Worm (Caenorhabditis elegans) whole organism, L3 larva: Measurements from ENCODE around the gene K07D4.6.
A peak's percentile ranks its signal among the peaks of the same experiment; 100 is the strongest.

ENCODE experiments used
- ama-1 ChIP-seq: fragments of 150-350 bp; optimal IDR thresholded peaks from 2 replicates; lab custom pipeline; 2018
- ceh-16 ChIP-seq: sonication (generic microtip); optimal IDR thresholded peaks from 2 replicates; lab custom pipeline; 2017; ENCODE audit warnings: missing biosample characterization, missing genetic modification characterization
- ceh-28 ChIP-seq: fragments of 150-350 bp; optimal IDR thresholded peaks from 2 replicates; lab custom pipeline; 2014; ENCODE audit warnings: missing biosample characterization, missing genetic modification reagents, missing genetic modification characterization
- daf-12 ChIP-seq: fragments of 150-350 bp; optimal IDR thresholded peaks from 2 replicates; lab custom pipeline; 2014; ENCODE audit warnings: missing biosample characterization, missing genetic modification reagents, missing genetic modification characterization
- elt-1 ChIP-seq: fragments of 150-350 bp; optimal IDR thresholded peaks from 2 replicates; lab custom pipeline; 2014; ENCODE audit warnings: missing biosample characterization, missing genetic modification characterization
- elt-2 ChIP-seq: sonication (generic microtip); optimal IDR thresholded peaks from 2 replicates; lab custom pipeline; 2016; ENCODE audit warnings: missing genetic modification reagents, mild to moderate bottlenecking, missing genetic modification characterization, missing compliant biosample characterization
- elt-3 ChIP-seq, 3 experiments: fragments of 150-350 bp in 1 of 3; sonication (generic microtip) in 2 of 3; optimal IDR thresholded peaks; 2 replicates in 2 of 3; 4 replicates in 1 of 3; lab custom pipeline; 2014 to 2017; ENCODE audit warnings: missing biosample characterization in 3 of 3, missing genetic modification characterization in 3 of 3
- eor-1 ChIP-seq, 2 experiments: fragments of 150-350 bp; optimal IDR thresholded peaks; 2 replicates each; lab custom pipeline; 2014 to 2018; ENCODE audit warnings: missing biosample characterization in 2 of 2, missing genetic modification characterization in 2 of 2
- fkh-10 ChIP-seq: sonication (generic microtip); optimal IDR thresholded peaks from 2 replicates; lab custom pipeline; 2017; ENCODE audit warnings: missing biosample characterization, missing genetic modification reagents, missing genetic modification characterization
- fkh-2 ChIP-seq: fragments of 150-350 bp; optimal IDR thresholded peaks from 2 replicates; lab custom pipeline; 2014; ENCODE audit warnings: missing biosample characterization, missing genetic modification reagents, missing genetic modification characterization
- jun-1 ChIP-seq: fragments of 150-350 bp; optimal IDR thresholded peaks from 2 replicates; lab custom pipeline; 2014; ENCODE audit warnings: missing biosample characterization, missing genetic modification reagents, missing genetic modification characterization
- lin-15B ChIP-seq: fragments of 150-350 bp; optimal IDR thresholded peaks from 2 replicates; lab custom pipeline; 2014; ENCODE audit warnings: missing biosample characterization, missing genetic modification characterization
- lin-39 ChIP-seq: fragments of 150-350 bp; optimal IDR thresholded peaks from 2 replicates; lab custom pipeline; 2018; ENCODE audit warnings: missing biosample characterization, missing genetic modification reagents, missing genetic modification characterization
- mdl-1 ChIP-seq: fragments of 150-350 bp; optimal IDR thresholded peaks from 2 replicates; lab custom pipeline; 2014; ENCODE audit warnings: missing biosample characterization, missing genetic modification characterization
- nhr-11 ChIP-seq: fragments of 150-350 bp; optimal IDR thresholded peaks from 2 replicates; lab custom pipeline; 2014; ENCODE audit warnings: missing biosample characterization, missing genetic modification characterization
- nhr-12 ChIP-seq: fragments of 150-350 bp; optimal IDR thresholded peaks from 2 replicates; lab custom pipeline; 2014; ENCODE audit warnings: missing biosample characterization, missing genetic modification characterization
- nhr-25 ChIP-seq: sonication (generic microtip); optimal IDR thresholded peaks from 2 replicates; lab custom pipeline; 2017; ENCODE audit warnings: missing biosample characterization, missing genetic modification characterization
- nhr-28 ChIP-seq: fragments of 150-350 bp; optimal IDR thresholded peaks from 2 replicates; lab custom pipeline; 2014; ENCODE audit warnings: missing biosample characterization, missing genetic modification characterization
- nhr-67 ChIP-seq: fragments of 150-350 bp; optimal IDR thresholded peaks from 2 replicates; lab custom pipeline; 2014; ENCODE audit warnings: missing biosample characterization, missing genetic modification characterization
- nhr-77 ChIP-seq: fragments of 150-350 bp; optimal IDR thresholded peaks from 2 replicates; lab custom pipeline; 2014; ENCODE audit warnings: missing biosample characterization, missing genetic modification characterization
- pha-4 ChIP-seq: fragments of 150-350 bp; optimal IDR thresholded peaks from 2 replicates; lab custom pipeline; 2014; ENCODE audit warnings: missing biosample characterization, missing genetic modification reagents, missing genetic modification characterization
- pqm-1 ChIP-seq: fragments of 150-350 bp; optimal IDR thresholded peaks from 2 replicates; lab custom pipeline; 2017; ENCODE audit warnings: missing biosample characterization, missing genetic modification characterization, inconsistent platforms
- sea-2 ChIP-seq: fragments of 150-350 bp; sonication (generic microtip); optimal IDR thresholded peaks from 4 replicates; lab custom pipeline; 2014; ENCODE audit warnings: missing biosample characterization, missing genetic modification reagents, missing genetic modification characterization
- snpc-4 ChIP-seq: fragments of 150-350 bp; optimal IDR thresholded peaks from 2 replicates; lab custom pipeline; 2014; ENCODE audit warnings: missing biosample characterization, missing genetic modification characterization
- tbx-2 ChIP-seq: sonication (generic microtip); optimal IDR thresholded peaks from 2 replicates; lab custom pipeline; 2016; ENCODE audit warnings: mild to moderate bottlenecking, missing genetic modification characterization, missing compliant biosample characterization
- unc-39 ChIP-seq: sonication (generic microtip); optimal IDR thresholded peaks from 4 replicates; lab custom pipeline; 2017; ENCODE audit warnings: missing biosample characterization, missing genetic modification characterization
- zag-1 ChIP-seq: fragments of 150-350 bp; optimal IDR thresholded peaks from 2 replicates; lab custom pipeline; 2014; ENCODE audit warnings: missing biosample characterization, missing genetic modification characterization
- ztf-11 ChIP-seq: fragments of 150-350 bp; optimal IDR thresholded peaks from 2 replicates; lab custom pipeline; 2014; ENCODE audit warnings: missing biosample characterization, missing genetic modification characterization
- ztf-4 ChIP-seq: fragments of 150-350 bp; optimal IDR thresholded peaks from 2 replicates; lab custom pipeline; 2014; ENCODE audit warnings: missing biosample characterization, missing genetic modification characterization

The K07D4.6 gene

DNA sequence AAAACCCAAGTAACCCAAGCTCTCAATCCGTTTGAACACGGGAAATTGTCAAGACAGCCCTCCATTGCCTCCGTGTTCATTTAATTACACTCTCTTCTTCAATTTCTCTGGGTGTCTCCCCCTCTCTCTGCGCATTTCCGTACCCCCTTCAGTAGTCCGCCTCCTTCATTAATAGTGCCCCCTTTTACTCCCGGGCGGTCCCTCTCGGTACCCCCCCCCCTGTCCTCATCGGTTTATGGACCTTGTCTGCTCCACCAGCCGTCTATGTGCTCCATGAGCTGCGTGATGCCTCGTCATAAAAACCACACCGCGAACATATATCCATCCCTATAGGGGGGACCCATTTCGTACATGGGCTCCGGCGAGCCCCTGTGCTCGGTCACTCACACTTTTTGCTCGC lies 19.0 kb downstream of the K07D4.6 start:
- TF ChIP-seq lin-39 (tag; lab: Kevin White, UChicago), result peak; percentile 34
- no peak for TF ChIP-seq nhr-11 (tag; lab: Kevin White, UChicago)

DNA sequence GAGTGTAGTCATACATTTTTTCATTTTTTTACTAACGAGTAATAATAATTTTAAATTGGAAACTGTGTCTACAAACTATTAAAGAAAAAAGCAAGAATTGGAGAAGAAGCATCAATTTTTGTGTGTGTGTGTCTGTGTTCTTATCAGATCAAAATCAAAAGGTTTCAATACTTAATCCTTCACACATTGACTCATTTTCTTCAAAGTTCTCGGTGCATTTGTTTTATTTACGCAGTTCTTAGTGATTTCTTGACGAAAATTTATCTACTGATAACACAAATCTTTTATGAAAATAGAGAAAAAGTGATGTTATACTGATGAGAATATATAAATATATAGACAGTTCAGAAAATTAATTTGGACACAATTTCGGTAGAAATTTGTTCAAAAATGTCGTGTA lies 22.5 kb downstream of the K07D4.6 start, which contains the start of gene clc-22:
TSS of gene clc-22 (minus strand) at position 71 of the 400 bp plus-strand sequence.
- TF ChIP-seq elt-2 (tag; lab: Kevin White, UChicago) (peak; percentile 53), pqm-1 (tag; lab: Kevin White, UChicago) (peak; percentile 47), nhr-12 (no peak)
- TF ChIP-seq, all 47 proteins: peak for 2

DNA sequence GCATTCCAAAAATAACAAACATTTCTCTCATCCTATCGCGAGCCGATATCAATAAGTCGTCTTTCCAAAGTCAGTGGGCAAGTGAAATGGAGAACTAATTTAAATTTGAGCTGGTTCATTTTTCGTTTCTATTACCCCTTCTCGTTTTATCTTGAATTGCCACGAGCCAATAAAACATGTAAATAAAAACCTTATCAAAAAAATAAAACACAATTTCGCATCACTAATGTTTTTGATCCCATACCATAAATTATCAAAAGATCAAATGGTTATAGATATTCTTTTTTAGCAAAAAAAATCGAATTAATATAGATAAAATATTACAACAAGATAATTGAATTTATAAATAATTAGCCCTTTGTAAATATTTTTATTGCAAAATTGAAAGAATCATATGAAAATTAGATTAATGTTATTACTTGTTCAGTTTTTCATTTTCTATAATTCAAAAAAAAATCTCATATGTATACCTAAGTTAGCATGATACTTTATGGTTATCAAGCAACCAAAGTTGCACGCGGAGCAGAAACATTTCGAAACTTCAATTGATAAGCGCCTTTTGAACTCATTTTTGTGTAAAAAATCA lies 25.8 kb downstream of the K07D4.6 start, which contains the start of gene Y14H12A.1:
TSS of gene Y14H12A.1 (plus strand) at position 536 of the 586 bp plus-strand sequence.
- peak; percentile 7 for TF ChIP-seq pha-4 (tag; lab: Kevin White, UChicago)
- peak; percentile 63 for TF ChIP-seq elt-2 (tag; lab: Kevin White, UChicago)
- peak; percentile 24 for TF ChIP-seq pqm-1 (tag; lab: Kevin White, UChicago)
- no peak for TF ChIP-seq tbx-2 (tag; lab: Kevin White, UChicago)

DNA sequence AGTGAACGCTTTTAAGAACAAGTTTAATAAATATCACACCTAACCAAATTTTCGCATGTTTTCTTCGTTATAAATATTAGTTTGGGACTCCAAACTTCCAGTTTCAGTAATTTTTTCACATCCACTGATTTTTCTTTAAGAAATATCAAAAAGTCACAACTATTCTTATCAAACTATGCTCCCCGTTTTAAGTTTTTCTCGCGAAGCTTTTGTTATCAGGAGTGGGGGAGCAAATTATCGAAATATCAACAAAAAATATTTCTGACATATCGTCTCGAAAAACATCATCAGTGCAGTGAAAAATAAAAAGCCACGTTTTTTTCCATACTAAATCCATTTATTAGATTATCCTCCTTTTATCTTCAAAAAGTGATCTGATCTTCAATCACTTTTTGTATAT lies 26.5 kb downstream of the K07D4.6 start:
- TF ChIP-seq elt-2 (tag; lab: Kevin White, UChicago) (peak; percentile 82), ama-1 (lab: Kevin White, UChicago) (no peak), pqm-1 (tag; lab: Kevin White, UChicago) (peak; percentile 22)

DNA sequence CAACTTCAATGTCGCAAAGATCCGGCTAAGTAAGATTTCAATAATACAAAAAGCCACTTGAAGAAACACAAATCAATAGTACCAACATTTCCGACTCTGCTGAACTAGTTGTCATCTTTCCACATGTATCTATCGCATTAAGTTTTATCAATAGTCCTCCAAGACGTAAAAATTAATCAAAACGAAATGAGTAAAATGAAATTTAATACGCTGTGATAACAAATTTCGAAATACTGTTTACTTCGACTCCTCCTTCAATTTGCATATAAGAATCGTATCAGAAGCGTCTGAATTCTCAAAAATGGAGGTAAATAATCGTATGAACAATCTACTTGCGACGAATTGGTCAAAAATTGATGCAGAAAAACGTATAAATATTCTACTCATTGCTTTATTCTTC lies 27.8 kb downstream of the K07D4.6 start:
- TF ChIP-seq nhr-25 (tag; lab: Kevin White, UChicago), result no peak
- no peak for TF ChIP-seq zag-1 (tag; lab: Kevin White, UChicago)
- TF ChIP-seq unc-39 (tag; lab: Kevin White, UChicago), result no peak
- peak; percentile 46 for TF ChIP-seq pqm-1 (tag; lab: Kevin White, UChicago)
- TF ChIP-seq elt-2 (tag; lab: Kevin White, UChicago), result peak; percentile 85
- no peak for TF ChIP-seq fkh-2 (tag; lab: Kevin White, UChicago)

DNA sequence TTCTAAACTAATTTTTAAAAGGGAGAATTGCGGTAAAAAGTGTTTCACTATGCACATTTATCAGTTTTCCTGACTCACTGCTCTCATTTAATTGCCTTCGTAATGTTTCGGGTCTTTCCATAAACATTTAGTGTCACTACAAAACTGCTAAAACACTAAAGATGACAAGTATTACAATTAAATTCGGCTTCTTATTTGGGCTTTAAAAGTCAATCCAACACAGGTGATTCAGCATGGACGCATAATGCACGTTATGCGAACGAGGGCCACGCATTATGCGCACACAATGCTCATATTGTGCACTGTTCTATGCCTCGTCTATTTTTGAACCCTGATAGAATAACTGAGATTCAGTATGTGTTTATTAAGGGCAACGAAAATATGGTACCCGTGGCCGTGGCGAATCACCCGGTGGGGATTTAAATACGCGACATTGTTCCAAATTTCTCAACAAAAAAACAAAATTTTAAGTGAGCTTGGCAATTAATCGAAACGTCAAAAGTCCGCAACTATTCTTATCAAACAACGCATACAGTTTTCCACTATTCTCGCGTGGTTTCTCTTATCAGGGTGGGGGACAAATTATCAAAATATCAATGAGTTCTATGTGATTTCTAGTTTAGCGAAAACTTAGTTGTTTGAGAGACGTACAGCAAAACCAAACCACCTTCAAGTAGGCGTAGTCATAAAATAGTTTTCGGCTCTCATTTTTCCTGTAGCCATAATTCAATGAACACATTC lies 28.7 kb downstream of the K07D4.6 start, which contains the start of gene Y14H12A.2:
TSS of gene Y14H12A.2 (minus strand) at position 51 of the 741 bp plus-strand sequence.
- no peak for TF ChIP-seq fkh-10 (GFP tag; lab: Kevin White, UChicago)
- no peak for TF ChIP-seq sea-2
- no peak for TF ChIP-seq zag-1 (tag; lab: Kevin White, UChicago)
- no peak for TF ChIP-seq tbx-2 (tag; lab: Kevin White, UChicago)
- no peak for TF ChIP-seq ceh-16
- TF ChIP-seq elt-2 (tag; lab: Kevin White, UChicago), result peak; percentile 90
- peak; percentile 57 for TF ChIP-seq pqm-1 (tag; lab: Kevin White, UChicago)

DNA sequence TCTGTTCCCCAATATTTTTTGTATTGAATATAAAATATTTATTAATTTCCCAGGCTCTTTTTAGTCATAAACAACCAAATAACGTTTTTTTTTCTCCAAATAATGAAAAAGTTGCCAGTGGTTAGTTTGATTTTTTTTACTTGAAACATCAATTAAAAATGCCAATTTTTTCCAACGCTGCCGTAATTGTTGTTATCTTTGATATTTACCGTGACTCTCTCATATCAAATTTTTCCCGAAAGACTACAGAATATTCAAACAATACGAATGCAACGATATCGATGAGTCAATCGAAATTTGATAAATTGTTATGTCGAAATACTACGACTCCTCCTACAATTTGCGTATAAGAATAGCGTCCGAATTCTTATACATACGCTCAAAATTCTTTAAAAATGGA lies 31.6 kb downstream of the K07D4.6 start, which contains the start of gene K10G6.5:
TSS of gene K10G6.5 (plus strand) at position 345 of the 400 bp plus-strand sequence.
- TF ChIP-seq elt-2 (tag; lab: Kevin White, UChicago) (peak; percentile 68), nhr-67 (no peak), ama-1 (lab: Kevin White, UChicago) (no peak), elt-1 (tag; lab: Kevin White, UChicago) (no peak)

DNA sequence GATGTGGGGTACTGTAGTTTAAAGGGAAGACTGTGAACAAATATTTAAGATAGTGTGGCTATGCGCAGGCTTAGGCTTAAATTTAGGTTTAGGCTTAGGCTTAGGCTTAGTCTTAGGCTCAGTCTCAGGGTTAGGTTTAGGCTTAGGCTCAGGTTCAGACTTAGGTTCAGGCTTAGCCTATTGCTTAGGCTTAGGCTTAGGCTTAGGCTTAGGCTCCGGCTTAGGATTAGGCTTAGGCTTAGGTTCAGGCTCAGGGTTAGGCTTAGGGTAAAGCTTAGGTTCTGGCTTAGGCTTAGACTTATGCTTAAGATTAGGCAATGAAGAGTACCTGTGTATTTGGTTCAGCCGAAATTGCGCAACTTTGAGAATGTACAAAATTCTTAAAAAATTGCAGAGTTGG lies 34.3 kb downstream of the K07D4.6 start:
- TF ChIP-seq nhr-28 (tag; lab: Kevin White, UChicago) (no peak), ztf-11 (tag; lab: Kevin White, UChicago) (no peak), jun-1 (tag; lab: Kevin White, UChicago) (no peak), nhr-77 (tag; lab: Kevin White, UChicago) (no peak), ztf-4 (tag; lab: Kevin White, UChicago) (no peak), zag-1 (tag; lab: Kevin White, UChicago) (no peak), lin-15B (no peak), nhr-11 (tag; lab: Kevin White, UChicago) (no peak), unc-39 (tag; lab: Kevin White, UChicago) (no peak), daf-12 (no peak), nhr-12 (no peak), eor-1 (tag; optimal IDR thresholded peaks at IDR 0.05; lab: Kevin White, UChicago) (no peak), ceh-16 (no peak), elt-3 (tag; optimal IDR thresholded peaks at IDR 0.05; lab: Kevin White, UChicago) (no peak), mdl-1 (tag; lab: Kevin White, UChicago) (no peak), snpc-4 (no peak), ceh-28 (tag; lab: Kevin White, UChicago) (no peak), nhr-25 (tag; lab: Kevin White, UChicago) (no peak), pha-4 (tag; lab: Kevin White, UChicago) (no peak)
